Fruit fly (Drosophila melanogaster) whole organism, embryonic: ENCODE data around the gene CG2533.

Source experiments
- CG10979 ChIP-seq: fragments of 200-800 bp; sonication (Bioruptor generic); optimal IDR thresholded peaks from 2 replicates; lab custom pipeline; 2018; ENCODE audit warnings: missing biosample characterization, mild to moderate bottlenecking, missing genetic modification characterization, moderate library complexity
- CG11695 ChIP-seq: fragments of 200-800 bp; sonication (Bioruptor generic); IDR thresholded peaks from 3 replicates; pipeline ENCODE4 v1.3.6; 2022; ENCODE audit warnings: missing biosample characterization, missing genetic modification characterization
- CG13287 ChIP-seq: fragments of 200-800 bp; sonication (Bioruptor generic); IDR thresholded peaks from 2 replicates; pipeline ENCODE4 v1.3.6; 2022; ENCODE audit warnings: missing biosample characterization, missing genetic modification characterization; ENCODE audit not compliant: partially characterized antibody
- CG13624 ChIP-seq: fragments of 200-800 bp; sonication (Bioruptor generic); optimal IDR thresholded peaks from 2 replicates; lab custom pipeline; 2016; ENCODE audit warnings: missing biosample characterization, missing genetic modification characterization
- CG13894 ChIP-seq: fragments of 200-800 bp; sonication (Bioruptor generic); optimal IDR thresholded peaks from 3 replicates; lab custom pipeline; 2018; ENCODE audit warnings: missing biosample characterization, mild to moderate bottlenecking, missing genetic modification characterization, moderate library complexity
- CG14441 ChIP-seq: fragments of 200-800 bp; sonication (Bioruptor generic); IDR thresholded peaks from 2 replicates; pipeline ENCODE4 v1.3.6; 2022; ENCODE audit warnings: missing biosample characterization, missing genetic modification characterization
- CG16813 ChIP-seq: fragments of 200-800 bp; sonication (Bioruptor generic); IDR thresholded peaks from 3 replicates; pipeline ENCODE4 v1.3.6; 2022; ENCODE audit warnings: missing biosample characterization, missing genetic modification characterization; ENCODE audit not compliant: partially characterized antibody
- CG2116 ChIP-seq: fragments of 200-800 bp; sonication (Bioruptor generic); optimal IDR thresholded peaks from 3 replicates; lab custom pipeline; 2018; ENCODE audit warnings: missing biosample characterization, mild to moderate bottlenecking, missing genetic modification characterization
- CG2129 ChIP-seq: fragments of 200-800 bp; sonication (Bioruptor generic); IDR thresholded peaks from 2 replicates; pipeline ENCODE4 v1.3.6; 2022; ENCODE audit warnings: missing biosample characterization, missing genetic modification characterization; ENCODE audit not compliant: partially characterized antibody
- CG2712 ChIP-seq: fragments of 200-800 bp; optimal IDR thresholded peaks from 3 replicates; lab custom pipeline; 2019; ENCODE audit warnings: missing biosample characterization, mild to moderate bottlenecking, missing genetic modification characterization, moderate library complexity
- CG6791 ChIP-seq: fragments of 200-800 bp; sonication (Bioruptor generic); IDR thresholded peaks from 3 replicates; pipeline ENCODE4 v1.3.6; 2022; ENCODE audit warnings: missing biosample characterization, missing genetic modification characterization; ENCODE audit not compliant: partially characterized antibody
- CG7357 ChIP-seq: fragments of 200-800 bp; sonication (Bioruptor generic); IDR thresholded peaks from 3 replicates; pipeline ENCODE4 v1.3.6; 2022; ENCODE audit warnings: missing biosample characterization, missing genetic modification characterization
- CG7556 ChIP-seq: fragments of 200-800 bp; sonication (Bioruptor generic); optimal IDR thresholded peaks from 2 replicates; lab custom pipeline; 2017; ENCODE audit warnings: missing biosample characterization, mild to moderate bottlenecking, missing genetic modification characterization
- CG9932 ChIP-seq: fragments of 200-800 bp; sonication (Bioruptor generic); IDR thresholded peaks from 2 replicates; pipeline ENCODE4 v1.3.6; 2022; ENCODE audit warnings: missing biosample characterization, missing genetic modification characterization
- CoRest ChIP-seq: fragments of 200-800 bp; sonication (Bioruptor generic); optimal IDR thresholded peaks from 3 replicates; lab custom pipeline; 2018; ENCODE audit warnings: missing biosample characterization, mild to moderate bottlenecking, missing genetic modification characterization, moderate library complexity
- Dbx ChIP-seq: fragments of 200-800 bp; sonication (Bioruptor generic); IDR thresholded peaks from 3 replicates; pipeline ENCODE4 v1.3.6; 2022; ENCODE audit warnings: missing biosample characterization, missing genetic modification characterization
- Dip3 ChIP-seq: fragments of 200-800 bp; sonication (Bioruptor generic); optimal IDR thresholded peaks from 3 replicates; lab custom pipeline; 2016; ENCODE audit warnings: missing biosample characterization, missing genetic modification characterization
- Dp ChIP-seq: fragments of 200-800 bp; sonication (Bioruptor generic); optimal IDR thresholded peaks from 2 replicates; lab custom pipeline; 2018; ENCODE audit warnings: missing biosample characterization, mild to moderate bottlenecking, missing genetic modification characterization, moderate library complexity
- E2f2 ChIP-seq: fragments of 200-800 bp; sonication (Bioruptor generic); IDR thresholded peaks from 2 replicates; pipeline ENCODE4 v1.3.6; 2022; ENCODE audit warnings: missing biosample characterization, missing genetic modification characterization
- Lim3 ChIP-seq: fragments of 200-800 bp; sonication (Bioruptor generic); IDR thresholded peaks from 2 replicates; pipeline ENCODE4 v1.3.6; 2022; ENCODE audit warnings: missing biosample characterization, missing genetic modification characterization
- Med ChIP-seq: fragments of 200-800 bp; sonication (Bioruptor generic); peaks from one replicate; lab custom pipeline; 2016; ENCODE audit warnings: missing biosample characterization, missing genetic modification characterization, mild to moderate bottlenecking, inconsistent platforms, moderate library complexity
- Mes4 ChIP-seq: fragments of 200-800 bp; sonication (Bioruptor generic); optimal IDR thresholded peaks from 2 replicates; lab custom pipeline; 2016; ENCODE audit warnings: missing biosample characterization, missing genetic modification characterization
- Nf-YC ChIP-seq: fragments of 200-800 bp; optimal IDR thresholded peaks from 3 replicates; lab custom pipeline; 2019; ENCODE audit warnings: missing biosample characterization, mild to moderate bottlenecking, missing genetic modification characterization, moderate library complexity
- PHDP ChIP-seq: fragments of 200-800 bp; sonication (Bioruptor generic); optimal IDR thresholded peaks from 3 replicates; lab custom pipeline; 2018; ENCODE audit warnings: missing biosample characterization, mild to moderate bottlenecking, missing genetic modification characterization, moderate library complexity
- Ptx1 ChIP-seq: fragments of 200-800 bp; sonication (Bioruptor generic); IDR thresholded peaks from 2 replicates; pipeline ENCODE4 v1.3.6; 2022; ENCODE audit warnings: missing biosample characterization, missing genetic modification characterization
- Ravus ChIP-seq: fragments of 200-800 bp; sonication (Bioruptor generic); IDR thresholded peaks from 2 replicates; pipeline ENCODE4 v1.3.6; 2022; ENCODE audit warnings: missing biosample characterization, missing genetic modification characterization
- Scr ChIP-seq: fragments of 200-800 bp; sonication (Bioruptor generic); IDR thresholded peaks from 2 replicates; pipeline ENCODE4 v1.3.6; 2022; ENCODE audit warnings: missing biosample characterization, missing genetic modification characterization; ENCODE audit not compliant: partially characterized antibody
- Sox100B ChIP-seq: fragments of 200-800 bp; sonication (Bioruptor generic); optimal IDR thresholded peaks from 3 replicates; lab custom pipeline; 2018; ENCODE audit warnings: missing biosample characterization, mild to moderate bottlenecking, missing genetic modification characterization
- Sry-δ ChIP-seq: fragments of 200-800 bp; sonication (Bioruptor generic); optimal IDR thresholded peaks from 2 replicates; lab custom pipeline; 2016; ENCODE audit warnings: missing biosample characterization, missing genetic modification characterization
- YL-1 ChIP-seq: fragments of 200-800 bp; sonication (Bioruptor generic); optimal IDR thresholded peaks from 3 replicates; lab custom pipeline; 2017; ENCODE audit warnings: missing biosample characterization, mild to moderate bottlenecking, missing genetic modification characterization
- ato ChIP-seq: fragments of 200-800 bp; sonication (Bioruptor generic); IDR thresholded peaks from 2 replicates; pipeline ENCODE4 v1.3.6; 2022; ENCODE audit warnings: missing biosample characterization, missing genetic modification characterization; ENCODE audit not compliant: partially characterized antibody
- bbx ChIP-seq: fragments of 200-800 bp; sonication (Bioruptor generic); IDR thresholded peaks from 2 replicates; pipeline ENCODE4 v1.3.6; 2022; ENCODE audit warnings: missing biosample characterization, missing genetic modification characterization; ENCODE audit not compliant: partially characterized antibody
- chinmo ChIP-seq: fragments of 200-800 bp; sonication (Bioruptor generic); IDR thresholded peaks from 4 replicates; pipeline ENCODE4 v1.3.6; 2022; ENCODE audit warnings: missing biosample characterization, missing genetic modification characterization; ENCODE audit not compliant: partially characterized antibody
- en ChIP-seq: fragments of 200-800 bp; sonication (Bioruptor generic); optimal IDR thresholded peaks from 2 replicates; lab custom pipeline; 2016; ENCODE audit warnings: missing biosample characterization, missing genetic modification characterization
- gsb-n ChIP-seq: fragments of 200-800 bp; sonication (Bioruptor generic); optimal IDR thresholded peaks from 3 replicates; lab custom pipeline; 2018; ENCODE audit warnings: missing biosample characterization, mild to moderate bottlenecking, missing genetic modification characterization
- inv ChIP-seq: fragments of 200-800 bp; sonication (Bioruptor generic); IDR thresholded peaks from 2 replicates; pipeline ENCODE4 v1.3.6; 2022; ENCODE audit warnings: missing biosample characterization, missing genetic modification characterization; ENCODE audit not compliant: partially characterized antibody
- nmo ChIP-seq: fragments of 200-800 bp; sonication (Bioruptor generic); optimal IDR thresholded peaks from 2 replicates; lab custom pipeline; 2018; ENCODE audit warnings: missing biosample characterization, mild to moderate bottlenecking, missing genetic modification characterization, moderate library complexity
- sc ChIP-seq, 3 experiments: fragments of >200 bp in 2 of 3; fragments of 200-800 bp in 1 of 3; sonication (Bioruptor generic) in 1 of 3; optimal IDR thresholded peaks; 2 replicates in 2 of 3; 3 replicates in 1 of 3; lab custom pipeline; 2017; ENCODE audit warnings: mild to moderate bottlenecking in 1 of 3, missing biosample characterization in 1 of 3, missing genetic modification characterization in 1 of 3, missing genetic modification reagents in 1 of 3
- scrt ChIP-seq: fragments of 200-800 bp; sonication (Bioruptor generic); optimal IDR thresholded peaks from 2 replicates; lab custom pipeline; 2018; ENCODE audit warnings: missing biosample characterization, mild to moderate bottlenecking, missing genetic modification characterization, moderate library complexity
- shn ChIP-seq: fragments of 200-800 bp; sonication (Bioruptor generic); optimal IDR thresholded peaks from 3 replicates; lab custom pipeline; 2016; ENCODE audit warnings: missing biosample characterization, missing genetic modification characterization
- sna ChIP-seq: fragments of 200-800 bp; sonication (Bioruptor generic); IDR thresholded peaks from 2 replicates; pipeline ENCODE4 v1.3.6; 2022; ENCODE audit warnings: missing biosample characterization, missing genetic modification characterization; ENCODE audit not compliant: partially characterized antibody
- stwl ChIP-seq: fragments of 200-800 bp; sonication (Bioruptor generic); optimal IDR thresholded peaks from 3 replicates; lab custom pipeline; 2018; ENCODE audit warnings: missing biosample characterization, mild to moderate bottlenecking, missing genetic modification characterization, moderate library complexity
- tap ChIP-seq: fragments of 200-800 bp; optimal IDR thresholded peaks from 3 replicates; lab custom pipeline; 2019; ENCODE audit warnings: missing biosample characterization, mild to moderate bottlenecking, missing genetic modification characterization, moderate library complexity
- toy ChIP-seq: fragments of 200-800 bp; sonication (Bioruptor generic); IDR thresholded peaks from 2 replicates; pipeline ENCODE4 v1.3.6; 2022; ENCODE audit warnings: missing biosample characterization, missing genetic modification characterization
- trem ChIP-seq: fragments of 200-800 bp; optimal IDR thresholded peaks from 3 replicates; lab custom pipeline; 2019; ENCODE audit warnings: missing biosample characterization, mild to moderate bottlenecking, missing genetic modification characterization, moderate library complexity
- unc-4 ChIP-seq: fragments of 200-800 bp; sonication (Bioruptor generic); IDR thresholded peaks from 2 replicates; pipeline ENCODE4 v1.3.6; 2022; ENCODE audit warnings: missing biosample characterization, missing genetic modification characterization; ENCODE audit not compliant: partially characterized antibody
- vnd ChIP-seq: fragments of 200-800 bp; sonication (Bioruptor generic); IDR thresholded peaks from 3 replicates; pipeline ENCODE4 v1.3.6; 2022; ENCODE audit warnings: missing biosample characterization, missing genetic modification characterization; ENCODE audit not compliant: partially characterized antibody

Gene CG2533

dm6 chrX:11615652-11616495 lies 11.9 kb upstream of the CG2533 start, which contains the start of the genes RPA3 and Met (continued):
- TF ChIP-seq CG14441 (GFP tag; lab: Robert Waterston, UW) (no peak), trem (tag; lab: Kevin White, UChicago) (no peak), en (GFP tag; lab: Kevin White, UChicago) (no peak), Scr (peak; percentile 77), Ravus (GFP tag; lab: Robert Waterston, UW) (no peak), Ptx1 (GFP tag; lab: Robert Waterston, UW) (no peak), Lim3 (no peak), stwl (tag; lab: Kevin White, UChicago) (peak; percentile 56), CG2712 (tag; lab: Kevin White, UChicago) (peak; percentile 35), CG2129 (GFP tag; lab: Robert Waterston, UW) (peak; percentile 42), Sox100B (GFP tag; lab: Kevin White, UChicago) (no peak), ato (GFP tag; lab: Robert Waterston, UW) (peak; percentile 55; the same call in 1 of the 2 replicates), YL-1 (peak; percentile 62), Dp (GFP tag; lab: Kevin White, UChicago) (peak; percentile 64), vnd (GFP tag; lab: Robert Waterston, UW) (peak; percentile 65), tap (tag; lab: Kevin White, UChicago) (no peak), CG2116 (peak; percentile 71), nmo (GFP tag; lab: Kevin White, UChicago) (peak; percentile 38), CG13287 (peak; percentile 74), PHDP (tag; lab: Kevin White, UChicago) (peak; percentile 6), CG11695 (GFP tag; lab: Robert Waterston, UW) (no peak), CG16813 (GFP tag; lab: Robert Waterston, UW) (peak; percentile 60; the same call in 2 of the 3 replicates), Dbx (GFP tag; lab: Robert Waterston, UW) (no peak), sc (optimal IDR thresholded peaks at IDR 0.05; lab: Kevin White, UChicago) (no peak), sc (GFP tag; optimal IDR thresholded peaks at IDR 0.05; lab: Kevin White, UChicago) (no peak), gsb-n (tag; lab: Kevin White, UChicago) (no peak), CG7357 (GFP tag; lab: Robert Waterston, UW) (peak; percentile 87), inv (GFP tag; lab: Robert Waterston, UW) (peak; percentile 54), Med (GFP tag; lab: Kevin White, UChicago) (peak; percentile 70), sna (GFP tag; lab: Robert Waterston, UW) (peak; percentile 77), E2f2 (GFP tag; lab: Robert Waterston, UW) (peak; percentile 65), toy (GFP tag; lab: Robert Waterston, UW) (no peak), Mes4 (GFP tag; lab: Kevin White, UChicago) (no peak), Dip3 (GFP tag; lab: Kevin White, UChicago) (no peak), chinmo (GFP tag; lab: Robert Waterston, UW) (0 out of 4 replicates have a peak, but pooled peaks have one; percentile 16), bbx (GFP tag; lab: Robert Waterston, UW) (peak; percentile 76), CG10979 (tag; lab: Kevin White, UChicago) (no peak), Nf-YC (tag; lab: Kevin White, UChicago) (peak; percentile 14), CG13624 (GFP tag; lab: Kevin White, UChicago) (peak; percentile 22), shn (GFP tag; lab: Kevin White, UChicago) (no peak), CG13894 (no peak), Sry-δ (peak; percentile 21), unc-4 (GFP tag; lab: Robert Waterston, UW) (peak; percentile 74), CG6791 (GFP tag; lab: Robert Waterston, UW) (peak; percentile 52; the same call in 1 of the 3 replicates), CoRest (no peak), scrt (GFP tag; lab: Kevin White, UChicago) (no peak), CG7556 (GFP tag; lab: Kevin White, UChicago) (no peak), CG9932 (GFP tag; lab: Robert Waterston, UW) (no peak)
